Worm (Caenorhabditis elegans) whole organism, young adult: Measurements from ENCODE around the gene Y38H8A.2.

ENCODE experiments used
- T26A5.8 ChIP-seq: sonication (generic microtip); optimal IDR thresholded peaks from 2 replicates; lab custom pipeline; 2016; ENCODE audit warnings: missing genetic modification characterization, missing compliant biosample characterization
- ama-1 ChIP-seq, 3 experiments: fragments of 150-350 bp in 1 of 3; sonication (generic microtip) in 2 of 3; optimal IDR thresholded peaks; 2 replicates each; lab custom pipeline; 2014 to 2018; ENCODE audit warnings: missing biosample characterization in 2 of 3, missing genetic modification characterization in 2 of 3, missing genetic modification reagents in 2 of 3

DNA sequence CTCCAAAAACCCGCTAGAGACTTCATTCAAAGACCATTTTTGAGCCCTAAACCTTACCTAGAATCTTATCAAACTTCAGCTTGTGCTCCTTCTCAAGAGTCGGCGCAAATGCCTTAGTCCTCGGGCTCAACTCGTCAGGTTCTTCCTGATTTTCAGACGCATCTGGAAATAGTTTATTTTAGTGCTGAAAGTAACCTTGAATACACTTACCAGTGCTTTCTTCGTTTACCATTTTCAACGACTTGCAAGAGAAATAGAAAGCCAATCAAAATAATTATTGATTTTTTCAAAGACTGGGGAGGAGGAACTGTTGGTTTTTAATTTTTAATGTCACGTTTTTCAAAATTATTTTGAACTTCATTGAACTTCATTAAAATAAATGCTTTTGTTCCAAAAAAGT lies 2.2 kb upstream of the Y38H8A.2 start, which contains the start of the genes ttbk-8.1 and Y38H8A.4:
- TF ChIP-seq ama-1 (optimal IDR thresholded peaks at IDR 0.05; lab: Kevin White, UChicago) (no peak), ama-1 (GFP tag; optimal IDR thresholded peaks at IDR 0.05; lab: Kevin White, UChicago) (no peak), T26A5.8 (no peak)
